Fruit fly (Drosophila melanogaster) whole organism, prepupa: ENCODE measurements around the gene Hs3st-B.

Experiments
- Blimp-1 ChIP-seq: fragments of 200-800 bp; sonication (Bioruptor generic); optimal IDR thresholded peaks from 3 replicates; lab custom pipeline; 2017; ENCODE audit warnings: missing biosample characterization, missing genetic modification characterization, mild to moderate bottlenecking, moderate library complexity, missing genetic modification reagents
- CG10631 ChIP-seq: fragments of 200-800 bp; sonication (Bioruptor generic); optimal IDR thresholded peaks from 2 replicates; lab custom pipeline; 2016; ENCODE audit warnings: missing biosample characterization, missing genetic modification characterization
- CG11762 ChIP-seq: fragments of 200-800 bp; sonication (Bioruptor generic); optimal IDR thresholded peaks from 3 replicates; lab custom pipeline; 2016; ENCODE audit warnings: missing biosample characterization, missing genetic modification characterization; ENCODE audit not compliant: insufficient read depth
- CG11902 ChIP-seq: fragments of 200-800 bp; sonication (Bioruptor generic); optimal IDR thresholded peaks from 3 replicates; lab custom pipeline; 2016; ENCODE audit warnings: missing biosample characterization, missing genetic modification characterization
- CG15336 ChIP-seq: fragments of 200-800 bp; sonication (Bioruptor generic); IDR thresholded peaks from 2 replicates; pipeline ENCODE4 v1.3.6; 2022; ENCODE audit warnings: missing biosample characterization, missing genetic modification characterization
- CG3032 ChIP-seq: fragments of 200-800 bp; optimal IDR thresholded peaks from 2 replicates; lab custom pipeline; 2019; ENCODE audit warnings: missing biosample characterization, mild to moderate bottlenecking, missing genetic modification characterization, moderate library complexity
- CG31627 ChIP-seq: fragments of 200-800 bp; sonication (Bioruptor generic); optimal IDR thresholded peaks from 3 replicates; lab custom pipeline; 2016; ENCODE audit warnings: missing biosample characterization, missing genetic modification characterization
- CG4318 ChIP-seq: fragments of 200-800 bp; sonication (Bioruptor generic); optimal IDR thresholded peaks from 3 replicates; lab custom pipeline; 2017; ENCODE audit warnings: missing biosample characterization, mild to moderate bottlenecking, missing genetic modification characterization
- CG6854 ChIP-seq: fragments of 200-800 bp; sonication (Bioruptor generic); optimal IDR thresholded peaks from 2 replicates; lab custom pipeline; 2017; ENCODE audit warnings: missing biosample characterization, mild to moderate bottlenecking, missing genetic modification characterization
- CG8119 ChIP-seq: fragments of 200-800 bp; sonication (Bioruptor generic); IDR thresholded peaks from 3 replicates; pipeline ENCODE4 v1.3.6; 2022; ENCODE audit warnings: missing biosample characterization, missing genetic modification characterization
- CG8319 ChIP-seq: fragments of 200-800 bp; sonication (Bioruptor generic); optimal IDR thresholded peaks from 3 replicates; lab custom pipeline; 2016; ENCODE audit warnings: missing biosample characterization, missing genetic modification characterization
- CG8632 ChIP-seq: fragments of 200-800 bp; sonication (Bioruptor generic); optimal IDR thresholded peaks from 3 replicates; lab custom pipeline; 2016; ENCODE audit warnings: missing biosample characterization, missing genetic modification characterization
- Eip75B ChIP-seq: fragments of 200-800 bp; sonication (Bioruptor generic); optimal IDR thresholded peaks from 3 replicates; lab custom pipeline; 2016; ENCODE audit warnings: missing biosample characterization, missing genetic modification characterization
- Eip78C ChIP-seq: fragments of 200-800 bp; sonication (Bioruptor generic); peaks from one replicate; lab custom pipeline; 2016; ENCODE audit warnings: missing biosample characterization, missing genetic modification characterization
- Eip93F ChIP-seq: fragments of 200-800 bp; sonication (Bioruptor generic); optimal IDR thresholded peaks from 2 replicates; lab custom pipeline; 2016; ENCODE audit warnings: missing biosample characterization, mild to moderate bottlenecking, missing genetic modification characterization
- Ets21C ChIP-seq: fragments of 200-800 bp; sonication (Bioruptor generic); optimal IDR thresholded peaks from 3 replicates; lab custom pipeline; 2016; ENCODE audit warnings: missing biosample characterization, missing genetic modification characterization
- Ets96B ChIP-seq: fragments of 200-800 bp; optimal IDR thresholded peaks from 2 replicates; lab custom pipeline; 2019; ENCODE audit warnings: missing biosample characterization, mild to moderate bottlenecking, missing genetic modification characterization, moderate library complexity
- Hr4 ChIP-seq: fragments of 200-800 bp; sonication (Bioruptor generic); optimal IDR thresholded peaks from 3 replicates; lab custom pipeline; 2016; ENCODE audit warnings: missing biosample characterization, missing genetic modification characterization
- Lpt ChIP-seq: fragments of 200-800 bp; sonication (Bioruptor generic); optimal IDR thresholded peaks from 3 replicates; lab custom pipeline; 2016; ENCODE audit warnings: missing biosample characterization, missing genetic modification characterization
- Smox ChIP-seq: fragments of 200-800 bp; sonication (Bioruptor generic); optimal IDR thresholded peaks from 3 replicates; lab custom pipeline; 2016; ENCODE audit warnings: missing biosample characterization, missing genetic modification characterization
- Sox102F ChIP-seq: fragments of 200-800 bp; sonication (Bioruptor generic); optimal IDR thresholded peaks from 2 replicates; lab custom pipeline; 2016; ENCODE audit warnings: missing biosample characterization, mild to moderate bottlenecking, missing genetic modification characterization
- Sox14 ChIP-seq: fragments of 200-800 bp; sonication (Bioruptor generic); optimal IDR thresholded peaks from 3 replicates; lab custom pipeline; 2016; ENCODE audit warnings: missing biosample characterization, missing genetic modification characterization
- achi ChIP-seq: fragments of 200-800 bp; sonication (Bioruptor generic); optimal IDR thresholded peaks from 3 replicates; lab custom pipeline; 2016; ENCODE audit warnings: missing biosample characterization, missing genetic modification characterization
- acj6 ChIP-seq: fragments of 200-800 bp; sonication (Bioruptor generic); optimal IDR thresholded peaks from 3 replicates; lab custom pipeline; 2016; ENCODE audit warnings: missing biosample characterization, missing genetic modification characterization
- dsx ChIP-seq: fragments of 200-800 bp; optimal IDR thresholded peaks from 3 replicates; lab custom pipeline; 2019; ENCODE audit warnings: missing biosample characterization, mild to moderate bottlenecking, missing genetic modification characterization, moderate library complexity; ENCODE audit not compliant: poor library complexity, severe bottlenecking
- eg ChIP-seq: fragments of 200-800 bp; sonication (Bioruptor generic); IDR thresholded peaks from 3 replicates; pipeline ENCODE4 v1.3.6; 2022; ENCODE audit warnings: missing biosample characterization, missing genetic modification characterization
- esn ChIP-seq: fragments of 200-800 bp; sonication (Bioruptor generic); optimal IDR thresholded peaks from 2 replicates; lab custom pipeline; 2016; ENCODE audit warnings: missing biosample characterization, mild to moderate bottlenecking, missing genetic modification characterization, moderate library complexity
- fd85E ChIP-seq: fragments of 200-800 bp; sonication (Bioruptor generic); optimal IDR thresholded peaks from 3 replicates; lab custom pipeline; 2016; ENCODE audit warnings: missing biosample characterization, missing genetic modification characterization
- net ChIP-seq: fragments of 200-800 bp; sonication (Bioruptor generic); optimal IDR thresholded peaks from 3 replicates; lab custom pipeline; 2016; ENCODE audit warnings: missing biosample characterization, missing genetic modification characterization
- salr ChIP-seq, 2 experiments: fragments of 200-800 bp; sonication (Bioruptor generic); optimal IDR thresholded peaks; 3 replicates each; lab custom pipeline; 2016 to 2018; ENCODE audit warnings: missing biosample characterization in 2 of 2, missing genetic modification characterization in 2 of 2, mild to moderate bottlenecking in 1 of 2
- spab ChIP-seq: fragments of 200-800 bp; sonication (Bioruptor generic); optimal IDR thresholded peaks from 2 replicates; lab custom pipeline; 2017; ENCODE audit warnings: missing biosample characterization, mild to moderate bottlenecking, missing genetic modification characterization, missing genetic modification reagents
- ss ChIP-seq, 2 experiments: fragments of 200-800 bp; sonication (Bioruptor generic); optimal IDR thresholded peaks; 2 replicates in 1 of 2; 3 replicates in 1 of 2; lab custom pipeline; 2017 to 2018; ENCODE audit warnings: mild to moderate bottlenecking in 2 of 2, missing biosample characterization in 2 of 2, missing genetic modification characterization in 2 of 2, moderate library complexity in 1 of 2
- topi ChIP-seq: fragments of 200-800 bp; sonication (Bioruptor generic); optimal IDR thresholded peaks from 3 replicates; lab custom pipeline; 2016; ENCODE audit warnings: missing biosample characterization, missing genetic modification characterization
- vri ChIP-seq: fragments of 200-800 bp; sonication (Bioruptor generic); optimal IDR thresholded peaks from 3 replicates; lab custom pipeline; 2016; ENCODE audit warnings: missing biosample characterization, mild to moderate bottlenecking, missing genetic modification characterization

Hs3st-B gene

DNA sequence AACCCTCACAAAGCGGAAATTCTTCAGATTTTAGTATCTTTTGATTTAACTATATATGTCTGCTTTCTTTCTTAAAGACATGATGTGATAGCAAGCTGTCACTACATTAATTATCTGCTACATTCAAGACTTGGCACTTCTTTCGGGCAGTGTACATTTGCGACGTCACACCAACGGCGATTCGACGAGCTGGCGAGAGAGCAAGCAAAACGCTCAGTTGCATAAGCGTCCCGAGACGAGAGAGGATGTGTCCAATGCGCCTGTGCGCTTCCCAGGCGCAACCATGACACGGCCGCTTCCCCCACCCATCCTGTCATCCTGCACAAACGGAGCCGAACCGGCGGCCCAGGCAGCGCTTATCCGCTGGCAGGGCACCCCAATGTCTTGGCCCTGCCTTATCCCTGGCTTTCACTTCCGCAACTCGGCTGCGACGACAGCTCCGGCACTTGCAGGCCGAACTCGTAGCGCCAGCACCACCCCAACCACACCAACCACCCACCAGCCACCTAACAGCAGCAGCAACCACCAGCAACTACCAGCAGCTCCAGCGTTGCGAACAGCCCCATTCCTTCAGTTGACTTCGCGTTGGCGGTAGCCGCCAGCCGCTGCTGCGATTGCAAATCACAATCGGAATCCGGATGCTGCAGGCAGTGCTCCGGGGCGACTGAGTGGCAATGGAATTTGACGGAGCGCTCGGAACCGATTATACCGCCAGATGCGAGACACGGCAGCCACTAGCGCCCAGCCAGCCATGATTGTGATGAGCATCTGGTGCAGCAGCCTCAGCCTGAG is at the start of gene Hs3st-B:
Gene Hs3st-B, plus strand, starts transcription at position 214 of the 792 bp plus-strand sequence.
- TF ChIP-seq eg (GFP tag; lab: Robert Waterston, UW) (no peak), acj6 (GFP tag; lab: Kevin White, UChicago) (no peak), vri (peak; percentile 14), Eip75B (GFP tag; lab: Kevin White, UChicago) (no peak), Sox102F (GFP tag; lab: Kevin White, UChicago) (no peak), CG4318 (GFP tag; lab: Kevin White, UChicago) (no peak), dsx (GFP tag; lab: Kevin White, UChicago) (no peak), Eip78C (GFP tag; lab: Kevin White, UChicago) (peak; percentile 43), salr (GFP tag; optimal IDR thresholded peaks at IDR 0.05; lab: Kevin White, UChicago) (no peak), CG6854 (GFP tag; lab: Kevin White, UChicago) (no peak)
- TF ChIP-seq, all 60 proteins: peak for 2

DNA sequence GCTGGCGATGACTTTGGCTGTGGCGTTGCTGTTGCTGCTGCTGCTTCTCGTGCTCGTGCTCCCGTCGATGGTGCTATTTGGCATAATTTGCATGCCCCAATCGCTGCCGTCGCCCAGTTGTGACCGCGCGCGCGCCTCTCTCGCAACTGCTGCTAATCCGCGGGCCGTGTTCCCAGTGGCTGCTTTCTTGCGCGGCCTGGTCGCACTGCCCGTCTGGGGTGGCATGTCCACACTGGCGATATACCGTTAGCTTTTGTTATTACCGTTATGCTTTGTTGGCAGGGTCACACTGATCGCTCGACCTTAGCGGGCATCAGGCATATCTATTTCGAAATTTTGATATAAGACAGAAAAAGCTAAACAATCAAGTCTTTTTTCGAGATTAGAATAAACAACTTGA is 46.8 kb upstream of the Hs3st-B start, which contains the start of gene CG7990:
Gene CG7990, minus strand, starts transcription at position 350 of the 400 bp plus-strand sequence.
- no peak for TF ChIP-seq Lpt

DNA sequence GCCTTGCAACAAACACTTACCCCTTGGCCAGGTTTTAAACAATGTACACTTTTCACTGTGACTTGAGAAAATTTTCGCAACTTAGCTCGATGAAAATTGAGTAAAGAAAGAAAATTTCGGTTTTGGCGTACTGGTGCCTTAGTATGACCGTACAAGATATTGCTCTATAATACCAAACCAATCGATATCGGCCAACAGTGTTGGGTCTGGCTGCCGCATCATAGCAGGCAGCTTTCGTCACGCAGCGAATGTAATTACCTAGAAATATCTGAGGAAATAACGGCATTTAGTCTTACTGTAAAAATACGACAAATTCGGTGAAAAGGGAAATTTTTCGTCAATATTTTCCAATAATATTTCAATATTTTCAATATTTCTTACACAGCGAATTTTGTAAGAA is 40.4 kb upstream of the Hs3st-B start, which contains the start of gene Ulp1:
Gene Ulp1, minus strand, starts transcription at position 174 of the 400 bp plus-strand sequence.
- TF ChIP-seq Blimp-1 (GFP tag; lab: Kevin White, UChicago) (no peak), CG6854 (GFP tag; lab: Kevin White, UChicago) (peak; percentile 17), CG15336 (GFP tag; lab: Robert Waterston, UW) (0 out of 2 replicates have a peak, but pooled peaks have one; percentile 15), Sox14 (GFP tag; lab: Kevin White, UChicago) (peak; percentile 51), CG31627 (peak; percentile 2), CG8119 (GFP tag; lab: Robert Waterston, UW) (no peak)

DNA sequence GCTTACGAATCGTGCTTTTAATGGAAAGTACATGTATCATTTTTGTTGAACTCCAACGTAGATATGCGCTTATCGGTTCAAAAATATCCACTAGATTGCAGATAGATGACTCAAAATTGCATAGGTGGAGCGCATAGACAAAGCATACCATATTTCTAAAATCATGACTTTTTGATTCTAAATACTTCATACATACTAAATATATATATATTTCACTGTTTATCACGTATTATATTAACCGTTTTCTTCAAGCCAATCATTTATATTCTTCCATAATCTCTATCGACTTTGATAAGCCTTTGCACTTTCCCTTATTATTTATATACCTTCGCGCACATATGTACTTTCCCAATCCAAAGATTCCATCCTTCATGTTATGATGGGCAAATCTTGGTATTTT is 36.5 kb upstream of the Hs3st-B start, which contains the start of gene CG14195:
Gene CG14195, minus strand, starts transcription at position 101 of the 400 bp plus-strand sequence.
- TF ChIP-seq CG31627 (no peak), dsx (GFP tag; lab: Kevin White, UChicago) (no peak), Smox (GFP tag; lab: Kevin White, UChicago) (no peak), fd85E (GFP tag; lab: Kevin White, UChicago) (no peak), Hr4 (GFP tag; lab: Kevin White, UChicago) (no peak), CG15336 (GFP tag; lab: Robert Waterston, UW) (no peak), net (no peak), Eip93F (GFP tag; lab: Kevin White, UChicago) (no peak), topi (no peak), CG10631 (no peak), Sox14 (GFP tag; lab: Kevin White, UChicago) (no peak), esn (GFP tag; lab: Kevin White, UChicago) (no peak)

DNA sequence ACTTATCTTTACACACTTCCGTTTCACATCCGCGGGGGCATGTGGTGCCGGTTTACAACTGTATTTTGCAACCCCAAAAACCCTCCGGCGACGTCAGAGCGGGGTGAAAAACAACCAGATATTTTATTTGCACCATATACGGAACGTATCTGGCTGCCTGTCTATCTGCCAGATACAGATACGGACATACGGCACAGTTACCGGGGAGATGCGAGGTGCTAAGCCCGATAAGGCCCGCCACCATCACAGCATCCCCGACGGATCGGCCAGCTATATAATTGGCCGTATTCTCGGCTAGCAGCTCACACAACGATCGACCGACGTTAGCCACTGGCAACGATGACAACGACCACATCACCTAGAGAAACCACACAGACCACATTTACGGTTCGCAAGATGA is 35.5 kb upstream of the Hs3st-B start, which contains the start of gene Mur18B:
Gene Mur18B, plus strand, starts transcription at position 301 of the 400 bp plus-strand sequence.
- no peak for TF ChIP-seq CG3032 (tag; lab: Kevin White, UChicago)
- no peak for TF ChIP-seq Ets21C (GFP tag; lab: Kevin White, UChicago)
- no peak for TF ChIP-seq spab (GFP tag; lab: Kevin White, UChicago)
- no peak for TF ChIP-seq acj6 (GFP tag; lab: Kevin White, UChicago)
- no peak for TF ChIP-seq CG11902 (GFP tag; lab: Kevin White, UChicago)
- no peak for TF ChIP-seq achi (GFP tag; lab: Kevin White, UChicago)
- TF ChIP-seq CG8632 (GFP tag; lab: Kevin White, UChicago): no peak
- no peak for TF ChIP-seq Blimp-1 (GFP tag; lab: Kevin White, UChicago)
- no peak for TF ChIP-seq CG8319
- no peak for TF ChIP-seq ss (GFP tag; optimal IDR thresholded peaks at IDR 0.05; lab: Kevin White, UChicago)
- no peak for TF ChIP-seq esn (GFP tag; lab: Kevin White, UChicago)
- TF ChIP-seq dsx (GFP tag; lab: Kevin White, UChicago): no peak
- no peak for TF ChIP-seq Ets96B (tag; lab: Kevin White, UChicago)
- no peak for TF ChIP-seq CG11762 (GFP tag; lab: Kevin White, UChicago)
